Fruit fly (Drosophila melanogaster) whole organism, adult: Measurements from ENCODE around the gene Ipo9.

Source experiments
- CG1620 ChIP-seq: fragments of 200-800 bp; sonication (Bioruptor generic); optimal IDR thresholded peaks from 2 replicates; lab custom pipeline; 2016; ENCODE audit warnings: missing biosample characterization, missing genetic modification characterization
- CG5204 ChIP-seq: fragments of 200-800 bp; sonication (Bioruptor generic); optimal IDR thresholded peaks from 2 replicates; lab custom pipeline; 2016; ENCODE audit warnings: missing biosample characterization, missing genetic modification characterization
- CG7045 ChIP-seq: fragments of 200-800 bp; sonication (Bioruptor generic); optimal IDR thresholded peaks from 2 replicates; lab custom pipeline; 2017; ENCODE audit warnings: missing biosample characterization, mild to moderate bottlenecking, missing genetic modification characterization
- Clk ChIP-seq: fragments of 200-800 bp; sonication (Bioruptor generic); optimal IDR thresholded peaks from 2 replicates; lab custom pipeline; 2017; ENCODE audit warnings: missing biosample characterization, missing genetic modification characterization
- Crg-1 ChIP-seq: fragments of 200-800 bp; sonication (Bioruptor generic); optimal IDR thresholded peaks from 2 replicates; lab custom pipeline; 2016; ENCODE audit warnings: missing biosample characterization, missing genetic modification characterization
- cic ChIP-seq: fragments of 200-800 bp; sonication (Bioruptor generic); optimal IDR thresholded peaks from 2 replicates; lab custom pipeline; 2017; ENCODE audit warnings: missing biosample characterization, mild to moderate bottlenecking, missing genetic modification characterization, moderate library complexity
- cnc ChIP-seq, 2 experiments: fragments of >200 bp; optimal IDR thresholded peaks; 2 replicates each; lab custom pipeline; 2017
- kay ChIP-seq: fragments of 200-800 bp; sonication (Bioruptor generic); peaks from one replicate; lab custom pipeline; 2016; ENCODE audit warnings: missing biosample characterization, missing genetic modification characterization, borderline replicate concordance
- ovo ChIP-seq: fragments of 200-800 bp; sonication (Bioruptor generic); optimal IDR thresholded peaks from 2 replicates; lab custom pipeline; 2016; ENCODE audit warnings: missing biosample characterization, missing genetic modification characterization
- tj ChIP-seq: fragments of 200-800 bp; sonication (Bioruptor generic); optimal IDR thresholded peaks from 3 replicates; lab custom pipeline; 2017; ENCODE audit warnings: missing biosample characterization, mild to moderate bottlenecking, missing genetic modification characterization, moderate library complexity
- toe ChIP-seq: fragments of 200-800 bp; sonication (Bioruptor generic); optimal IDR thresholded peaks from 2 replicates; lab custom pipeline; 2016; ENCODE audit warnings: missing biosample characterization, missing genetic modification characterization

dm6 chr3R:11460502-11461358 is 48.4 kb downstream of the Ipo9 start, which contains the start of gene PGRP-LB:
- TF ChIP-seq CG7045 (GFP tag; lab: Kevin White, UChicago) (no peak), Clk (GFP tag; lab: Kevin White, UChicago) (no peak), tj (no peak), cnc (optimal IDR thresholded peaks at IDR 0.05; lab: Kevin White, UChicago) (no peak), CG5204 (GFP tag; lab: Kevin White, UChicago) (no peak), kay (GFP tag; lab: Kevin White, UChicago) (peak; percentile 14), toe (GFP tag; lab: Kevin White, UChicago) (no peak), ovo (GFP tag; lab: Kevin White, UChicago) (no peak), CG1620 (GFP tag; lab: Kevin White, UChicago) (no peak), Crg-1 (no peak), cic (peak; percentile 65)
